Worm (Caenorhabditis elegans): ENCODE data around the gene B0310.1.

Gene B0310.1

ce11 chrX:492919-493318, at the start of gene B0310.1:
Gene B0310.1 (plus strand): TSS chrX:493228.
- no peak for TF ChIP-seq ztf-4 (tag; optimal IDR thresholded peaks at IDR 0.05)
- peak; percentile 33 for TF ChIP-seq dsc-1 (tag; optimal IDR thresholded peaks at IDR 0.05)
- no peak for TF ChIP-seq ceh-90 (tag; optimal IDR thresholded peaks at IDR 0.05)
- peak; percentile 98 for TF ChIP-seq pag-3 (tag; optimal IDR thresholded peaks at IDR 0.05; ENCODE audit: borderline replicate concordance, insufficient read depth)
- TF ChIP-seq lin-14 (GFP tag; optimal IDR thresholded peaks at IDR 0.05): peak; percentile 51
- peak; percentile 53 for TF ChIP-seq rnt-1 (tag; optimal IDR thresholded peaks at IDR 0.05)
- peak in 1 of 2 experiments; percentile 3 for TF ChIP-seq lsy-2 (tag; optimal IDR thresholded peaks at IDR 0.05)
- peak; percentile 40 for TF ChIP-seq snu-23 (GFP tag; optimal IDR thresholded peaks at IDR 0.05)
- peak; percentile 31 for TF ChIP-seq nhr-71 (tag; optimal IDR thresholded peaks at IDR 0.05)

DNA sequence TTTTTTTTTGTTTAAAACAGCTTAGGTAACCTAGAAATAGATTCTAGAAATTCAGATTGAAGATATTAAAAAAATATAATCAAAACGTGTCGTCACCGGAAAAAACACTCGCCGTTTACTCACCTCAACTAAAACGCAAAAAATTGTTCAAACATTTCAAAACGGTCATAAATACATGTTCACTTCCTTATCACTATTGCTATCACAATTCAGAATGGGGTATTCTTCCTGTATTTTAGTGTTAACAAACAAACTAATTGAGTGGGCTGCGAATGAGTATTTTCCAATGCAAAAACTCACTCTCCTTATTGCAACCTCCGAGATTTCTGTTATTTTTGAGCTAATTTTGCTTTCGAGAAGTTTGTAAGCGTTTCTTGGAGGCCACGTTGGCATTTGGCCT, 43.2 kb upstream of the B0310.1 start, which contains the start of gene F52D1.2:
Gene F52D1.2, minus strand, starts transcription at position 393 of the 400 bp plus-strand sequence.
- TF ChIP-seq nhr-12 (tag; optimal IDR thresholded peaks at IDR 0.05): no peak
- TF ChIP-seq isw-1 (GFP tag; IDR thresholded peaks at IDR 0.05): no peak
- TF ChIP-seq swsn-7 (tag; optimal IDR thresholded peaks at IDR 0.05): no peak
- TF ChIP-seq mab-9 (GFP tag; IDR thresholded peaks at IDR 0.05): no peak
- TF ChIP-seq nhr-47 (tag; optimal IDR thresholded peaks at IDR 0.05): no peak
- no peak for TF ChIP-seq ceh-82 (tag; optimal IDR thresholded peaks at IDR 0.05)
- no peak for TF ChIP-seq tlp-1 (tag; optimal IDR thresholded peaks at IDR 0.05)

DNA sequence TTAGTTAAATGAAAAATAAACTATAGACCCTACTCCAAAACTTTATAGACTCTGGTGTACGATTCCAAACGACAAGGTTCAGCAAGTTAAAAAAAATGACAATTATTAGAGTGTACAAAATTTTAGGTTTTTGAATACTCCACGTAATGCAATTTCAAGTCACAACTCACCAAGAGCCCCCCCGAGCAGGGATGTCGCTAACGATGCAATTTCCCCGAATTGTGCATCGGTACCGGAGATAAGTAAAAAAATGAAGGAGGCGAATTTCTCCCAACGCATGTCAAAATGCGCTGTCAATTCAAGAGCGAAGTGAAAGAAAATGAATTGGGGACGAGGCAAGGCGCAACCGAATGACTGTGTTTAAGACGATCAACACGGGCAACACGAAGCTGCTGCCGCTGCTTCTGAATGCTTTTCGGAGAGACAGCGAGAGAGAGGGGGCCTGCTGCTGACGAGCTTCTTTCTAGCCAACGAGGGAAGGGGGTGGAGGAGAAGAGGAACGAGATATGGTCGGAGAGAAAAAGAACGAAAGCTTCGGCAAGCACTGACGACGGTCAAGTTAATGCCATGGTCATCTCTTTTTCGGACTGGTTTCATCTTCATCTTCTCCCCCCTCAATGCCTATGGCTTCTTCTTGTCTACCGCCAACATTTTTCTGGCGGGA, 35.8 kb upstream of the B0310.1 start, which contains the start of gene abu-12:
Gene abu-12, minus strand, starts transcription at position 472 of the 664 bp plus-strand sequence.
- TF ChIP-seq lir-3 (tag; optimal IDR thresholded peaks at IDR 0.05; ENCODE audit: poor library complexity) (no peak), nhr-84 (tag; optimal IDR thresholded peaks at IDR 0.05) (no peak), efl-1 (optimal IDR thresholded peaks at IDR 0.05) (no peak), efl-1 (GFP tag; optimal IDR thresholded peaks at IDR 0.05 in 1 of 2) (peak in 1 of 2 experiments; percentile 74), efl-3 (GFP tag; optimal IDR thresholded peaks at IDR 0.05) (no peak), isw-1 (GFP tag; IDR thresholded peaks at IDR 0.05) (no peak)

DNA sequence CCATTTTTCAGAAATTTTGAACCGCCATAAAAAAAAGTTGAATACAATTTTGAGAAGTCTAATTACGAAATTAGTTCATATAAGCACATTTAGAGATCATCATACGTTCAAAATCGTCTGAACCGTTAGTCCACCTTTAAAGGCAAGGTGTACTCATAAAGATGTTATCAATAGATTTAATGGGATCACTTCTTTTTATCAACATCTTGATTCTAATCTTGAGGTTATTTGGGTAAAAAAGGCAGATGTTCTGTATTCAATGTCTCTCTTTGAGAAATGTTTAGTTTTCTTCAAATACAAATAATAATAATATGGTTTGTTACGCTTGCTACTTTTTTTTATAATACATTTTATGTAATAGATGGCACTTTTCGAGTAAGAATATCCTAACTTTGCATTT, 33.7 kb upstream of the B0310.1 start:
- TF ChIP-seq grh-1 (GFP tag; IDR thresholded peaks at IDR 0.05) (no peak), egl-27 (tag; optimal IDR thresholded peaks at IDR 0.05) (no peak), elt-2 (tag; optimal IDR thresholded peaks at IDR 0.05) (no peak), mdl-1 (tag; optimal IDR thresholded peaks at IDR 0.05) (no peak), alr-1 (tag; optimal IDR thresholded peaks at IDR 0.05; ENCODE audit: borderline replicate concordance) (no peak), blmp-1 (tag; optimal IDR thresholded peaks at IDR 0.05) (no peak), fkh-10 (GFP tag; optimal IDR thresholded peaks at IDR 0.05) (no peak)

DNA sequence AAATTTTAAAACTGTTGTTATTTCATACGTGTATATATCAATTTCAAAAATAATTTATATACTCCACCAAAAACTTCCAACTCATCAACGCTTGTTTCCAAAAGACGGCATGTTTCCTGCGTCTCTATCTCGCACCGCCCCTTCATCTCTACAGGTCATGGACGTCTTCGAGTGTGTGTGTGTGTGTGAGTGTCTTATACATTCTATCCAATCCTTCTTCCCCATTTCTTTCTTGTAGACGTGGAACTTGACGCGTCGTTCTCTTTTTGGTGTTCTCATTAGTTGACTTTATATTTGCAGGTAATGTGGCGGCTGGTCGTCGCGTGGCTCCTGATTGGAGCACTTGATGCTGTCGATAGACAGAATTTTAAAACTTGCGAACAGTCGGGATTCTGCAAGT, 32.7 kb upstream of the B0310.1 start, which contains the start of gene aagr-4:
Gene aagr-4, plus strand, starts transcription at position 301 of the 400 bp plus-strand sequence.
- TF ChIP-seq nhr-71 (tag; optimal IDR thresholded peaks at IDR 0.05) (no peak), nhr-85 (tag) (peak; percentile 18), ceh-8 (GFP tag; optimal IDR thresholded peaks at IDR 0.05) (no peak), blmp-1 (tag; optimal IDR thresholded peaks at IDR 0.05) (peak; percentile 44), ztf-11 (tag; optimal IDR thresholded peaks at IDR 0.05) (no peak), efl-1 (optimal IDR thresholded peaks at IDR 0.05) (no peak), efl-1 (GFP tag; optimal IDR thresholded peaks at IDR 0.05 in 1 of 2) (no peak), nhr-12 (tag; optimal IDR thresholded peaks at IDR 0.05) (no peak)

DNA sequence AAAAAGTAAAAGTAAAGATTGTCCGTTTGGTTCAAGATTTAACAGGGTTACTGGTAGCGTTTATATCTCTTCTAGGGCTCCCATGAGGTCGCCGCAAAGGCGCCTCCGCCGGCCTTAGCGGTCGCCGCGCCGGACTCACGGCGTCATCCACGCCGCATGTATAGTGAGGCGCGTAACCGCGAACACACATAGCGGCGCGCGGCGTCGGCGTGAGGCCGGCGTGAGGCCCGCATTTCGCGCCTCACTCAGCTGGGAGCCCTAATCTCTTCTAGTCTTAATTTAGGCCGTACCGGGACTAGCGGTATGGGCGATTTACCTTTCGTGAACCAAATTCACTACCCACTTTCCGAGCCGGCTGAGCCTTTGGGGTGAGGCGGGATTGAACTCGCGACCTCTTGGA, 31.4 kb upstream of the B0310.1 start:
- TF ChIP-seq mef-2 (tag; optimal IDR thresholded peaks at IDR 0.05): no peak
- no peak for TF ChIP-seq ceh-63 (GFP tag; optimal IDR thresholded peaks at IDR 0.05)
- no peak for TF ChIP-seq mab-9 (GFP tag; IDR thresholded peaks at IDR 0.05)
- no peak for TF ChIP-seq zag-1 (tag; optimal IDR thresholded peaks at IDR 0.05)
- no peak for TF ChIP-seq ceh-90 (tag; optimal IDR thresholded peaks at IDR 0.05)
- TF ChIP-seq lin-39 (tag; optimal IDR thresholded peaks at IDR 0.05): no peak
- TF ChIP-seq fkh-10 (GFP tag; optimal IDR thresholded peaks at IDR 0.05): no peak
- TF ChIP-seq nhr-11 (tag; optimal IDR thresholded peaks at IDR 0.05): no peak

Measured in whole organism, L1 larva.